Fruit fly (Drosophila melanogaster): ENCODE results near the gene CG32119.
A peak's percentile ranks its signal among the peaks of the same experiment; 100 is the strongest.

CG32119 gene

dm6 chr3L:13260718-13261318 is 12.3 kb upstream of the CG32119 start:
- TF ChIP-seq HLH4C (GFP tag; IDR thresholded peaks at IDR 0.05; ENCODE audit: partially characterized antibody), result no peak
- TF ChIP-seq vvl (GFP tag; IDR thresholded peaks at IDR 0.05), result peak; percentile 75
- peak; percentile 74 for TF ChIP-seq sd (tag; optimal IDR thresholded peaks at IDR 0.05)
- TF ChIP-seq bowl (GFP tag; IDR thresholded peaks at IDR 0.05), result no peak
- TF ChIP-seq CG32767 (GFP tag; IDR thresholded peaks at IDR 0.05), result no peak
- TF ChIP-seq abd-A (tag; optimal IDR thresholded peaks at IDR 0.05), result peak; percentile 49
- TF ChIP-seq Med (GFP tag), result peak; percentile 15
- no peak for TF ChIP-seq jumu (GFP tag; optimal IDR thresholded peaks at IDR 0.05)
- peak; percentile 70 for TF ChIP-seq Awh (GFP tag; IDR thresholded peaks at IDR 0.05)

dm6 chr3L:13259617-13260016 is 11.1 kb upstream of the CG32119 start:
- TF ChIP-seq CG4617 (GFP tag; optimal IDR thresholded peaks at IDR 0.05; ENCODE audit: borderline replicate concordance), result no peak
- no peak for TF ChIP-seq scrt (GFP tag; optimal IDR thresholded peaks at IDR 0.05)
- TF ChIP-seq vvl (GFP tag; IDR thresholded peaks at IDR 0.05), result no peak
- TF ChIP-seq CG4404 (GFP tag; IDR thresholded peaks at IDR 0.05), result no peak
- TF ChIP-seq cg (GFP tag; optimal IDR thresholded peaks at IDR 0.05), result no peak
- TF ChIP-seq lab (GFP tag; optimal IDR thresholded peaks at IDR 0.05), result peak; percentile 4
- TF ChIP-seq CG5953 (GFP tag; IDR thresholded peaks at IDR 0.05), result no peak
- TF ChIP-seq grn (GFP tag; optimal IDR thresholded peaks at IDR 0.05), result no peak
- no peak for TF ChIP-seq CkIIα-i1 (GFP tag; IDR thresholded peaks at IDR 0.05)
- no peak for TF ChIP-seq Nf-YB (GFP tag; optimal IDR thresholded peaks at IDR 0.05)
- peak; percentile 18 for TF ChIP-seq CG2678 (tag; optimal IDR thresholded peaks at IDR 0.05)
- TF ChIP-seq CG12236 (GFP tag; optimal IDR thresholded peaks at IDR 0.05), result no peak
- no peak for TF ChIP-seq Gsc (GFP tag; IDR thresholded peaks at IDR 0.05)
- TF ChIP-seq zen2 (GFP tag; IDR thresholded peaks at IDR 0.05; ENCODE audit: partially characterized antibody), result no peak
- TF ChIP-seq CG6765 (GFP tag; optimal IDR thresholded peaks at IDR 0.05), result no peak
- TF ChIP-seq CG6272 (GFP tag; IDR thresholded peaks at IDR 0.05), result no peak
- TF ChIP-seq CG9609 (GFP tag; optimal IDR thresholded peaks at IDR 0.05), result no peak
- no peak for TF ChIP-seq dm (GFP tag; optimal IDR thresholded peaks at IDR 0.05)
- TF ChIP-seq Dad (GFP tag; optimal IDR thresholded peaks at IDR 0.05), result no peak
- TF ChIP-seq Poxn (GFP tag; IDR thresholded peaks at IDR 0.05), result no peak
- TF ChIP-seq CG1832 (GFP tag; optimal IDR thresholded peaks at IDR 0.05), result no peak
- TF ChIP-seq CG7357 (GFP tag; IDR thresholded peaks at IDR 0.05), result no peak
- no peak for TF ChIP-seq CG11723 (GFP tag; optimal IDR thresholded peaks at IDR 0.05)
- no peak for TF ChIP-seq CG12299 (tag; optimal IDR thresholded peaks at IDR 0.05)
- TF ChIP-seq dan (GFP tag; IDR thresholded peaks at IDR 0.05), result no peak
- no peak for TF ChIP-seq peb (GFP tag; IDR thresholded peaks at IDR 0.05)
- TF ChIP-seq Sox102F (GFP tag; optimal IDR thresholded peaks at IDR 0.05), result no peak
- no peak for TF ChIP-seq CG14014 (GFP tag; IDR thresholded peaks at IDR 0.05)
- no peak for TF ChIP-seq Hsf (GFP tag; optimal IDR thresholded peaks at IDR 0.05)
- TF ChIP-seq z (GFP tag; IDR thresholded peaks at IDR 0.05), result no peak
- no peak for TF ChIP-seq MESR4 (GFP tag; optimal IDR thresholded peaks at IDR 0.05)
- TF ChIP-seq CG10321 (GFP tag; IDR thresholded peaks at IDR 0.05), result no peak
- TF ChIP-seq CG13287 (GFP tag; IDR thresholded peaks at IDR 0.05; ENCODE audit: partially characterized antibody), result no peak
- no peak for TF ChIP-seq CG17186 (GFP tag; optimal IDR thresholded peaks at IDR 0.05)
- TF ChIP-seq CG9817 (tag; optimal IDR thresholded peaks at IDR 0.05), result no peak
- no peak for TF ChIP-seq CG7987 (GFP tag; optimal IDR thresholded peaks at IDR 0.05)
- TF ChIP-seq Med (GFP tag), result peak; percentile 65
- no peak for TF ChIP-seq Gug (GFP tag; IDR thresholded peaks at IDR 0.05)
- TF ChIP-seq CG7928 (GFP tag; optimal IDR thresholded peaks at IDR 0.05), result no peak
- TF ChIP-seq CG6813 (GFP tag; optimal IDR thresholded peaks at IDR 0.05), result peak; percentile 22
- TF ChIP-seq grau (tag; optimal IDR thresholded peaks at IDR 0.05), result no peak
- TF ChIP-seq dati (GFP tag; IDR thresholded peaks at IDR 0.05), result no peak
- no peak for TF ChIP-seq CG2875 (GFP tag; optimal IDR thresholded peaks at IDR 0.05)

Data from whole organism, embryonic.